Fruit fly (Drosophila melanogaster) whole organism, prepupa: ENCODE results near the gene CG1172.

Experiments
- Blimp-1 ChIP-seq: fragments of 200-800 bp; sonication (Bioruptor generic); optimal IDR thresholded peaks from 3 replicates; lab custom pipeline; 2017; ENCODE audit warnings: missing biosample characterization, missing genetic modification characterization, mild to moderate bottlenecking, moderate library complexity, missing genetic modification reagents
- CG1621 ChIP-seq: fragments of 200-800 bp; sonication (Bioruptor generic); optimal IDR thresholded peaks from 3 replicates; lab custom pipeline; 2018; ENCODE audit warnings: missing biosample characterization, mild to moderate bottlenecking, missing genetic modification characterization
- CG31627 ChIP-seq: fragments of 200-800 bp; sonication (Bioruptor generic); optimal IDR thresholded peaks from 3 replicates; lab custom pipeline; 2016; ENCODE audit warnings: missing biosample characterization, missing genetic modification characterization
- CG32006 ChIP-seq: fragments of 200-800 bp; sonication (Bioruptor generic); optimal IDR thresholded peaks from 3 replicates; lab custom pipeline; 2017; ENCODE audit warnings: missing biosample characterization, mild to moderate bottlenecking, missing genetic modification characterization
- CG7368 ChIP-seq: fragments of 200-800 bp; sonication (Bioruptor generic); optimal IDR thresholded peaks from 3 replicates; lab custom pipeline; 2016; ENCODE audit warnings: missing biosample characterization, missing genetic modification characterization
- CG9139 ChIP-seq: fragments of 200-800 bp; sonication (Bioruptor generic); optimal IDR thresholded peaks from 3 replicates; lab custom pipeline; 2017; ENCODE audit warnings: missing biosample characterization, mild to moderate bottlenecking, missing genetic modification characterization
- Eip75B ChIP-seq: fragments of 200-800 bp; sonication (Bioruptor generic); optimal IDR thresholded peaks from 3 replicates; lab custom pipeline; 2016; ENCODE audit warnings: missing biosample characterization, missing genetic modification characterization
- Met ChIP-seq: fragments of 200-800 bp; sonication (Bioruptor generic); optimal IDR thresholded peaks from 3 replicates; lab custom pipeline; 2016; ENCODE audit warnings: missing biosample characterization, missing genetic modification characterization
- Smox ChIP-seq: fragments of 200-800 bp; sonication (Bioruptor generic); optimal IDR thresholded peaks from 3 replicates; lab custom pipeline; 2016; ENCODE audit warnings: missing biosample characterization, missing genetic modification characterization
- Sox14 ChIP-seq: fragments of 200-800 bp; sonication (Bioruptor generic); optimal IDR thresholded peaks from 3 replicates; lab custom pipeline; 2016; ENCODE audit warnings: missing biosample characterization, missing genetic modification characterization
- Sox15 ChIP-seq: fragments of 200-800 bp; sonication (Bioruptor generic); optimal IDR thresholded peaks from 3 replicates; lab custom pipeline; 2016; ENCODE audit warnings: missing biosample characterization, missing genetic modification characterization
- lz ChIP-seq: fragments of 200-800 bp; sonication (Bioruptor generic); optimal IDR thresholded peaks from 3 replicates; lab custom pipeline; 2016; ENCODE audit warnings: missing biosample characterization, missing genetic modification characterization

dm6 chr3R:5395210-5395609, 1.5 kb downstream of the CG1172 start:
- TF ChIP-seq CG31627 (no peak), Blimp-1 (GFP tag; lab: Kevin White, UChicago) (no peak), Smox (GFP tag; lab: Kevin White, UChicago) (no peak), Met (GFP tag; lab: Kevin White, UChicago) (no peak), lz (no peak), Eip75B (GFP tag; lab: Kevin White, UChicago) (no peak), CG32006 (GFP tag; lab: Kevin White, UChicago) (no peak), CG7368 (GFP tag; lab: Kevin White, UChicago) (no peak), Sox14 (GFP tag; lab: Kevin White, UChicago) (no peak), CG9139 (no peak), Sox15 (GFP tag; lab: Kevin White, UChicago) (no peak), CG1621 (tag; lab: Kevin White, UChicago) (no peak)
